Worm (Caenorhabditis elegans): Measurements from ENCODE around the gene faxc-1.

The faxc-1 gene

DNA sequence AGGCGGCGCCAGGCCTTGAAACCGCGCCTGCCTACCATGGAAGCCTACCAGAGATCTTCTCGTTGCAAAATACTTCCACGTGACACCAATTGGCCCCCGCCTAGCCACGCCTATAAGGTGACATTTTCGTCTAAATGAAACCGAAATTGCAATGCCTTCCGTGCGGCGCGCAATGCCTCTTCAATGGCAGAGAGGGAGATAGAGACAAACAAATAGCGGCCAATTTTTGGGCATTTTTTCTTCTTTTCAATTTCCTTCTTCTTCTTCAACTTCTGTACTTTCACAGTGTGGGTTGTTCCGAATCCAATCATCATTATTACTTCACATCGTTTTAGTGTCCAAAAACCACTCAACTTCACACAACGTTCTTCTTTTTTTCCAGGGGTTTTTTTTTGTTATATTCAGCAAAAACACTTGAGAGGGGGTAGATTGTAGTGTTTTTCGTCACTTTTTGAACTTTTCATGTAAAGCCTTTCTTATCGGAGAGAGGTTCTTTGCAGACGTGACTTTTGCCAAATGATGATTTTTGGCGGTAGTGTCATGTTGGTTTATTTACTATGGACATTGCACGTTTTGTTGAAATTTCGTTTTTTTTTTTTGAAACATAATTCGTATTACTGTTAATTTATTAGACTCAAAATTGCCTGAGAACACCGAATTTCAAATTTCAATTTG lies 2.7 kb upstream of the faxc-1 start:
- TF ChIP-seq flt-1 (GFP tag; IDR thresholded peaks at IDR 0.05) (no peak), sea-1 (GFP tag; conservative IDR thresholded peaks at IDR 0.05) (no peak), aly-1 (tag; optimal IDR thresholded peaks at IDR 0.05) (no peak), F13C5.2 (tag; optimal IDR thresholded peaks at IDR 0.05) (no peak), hnd-1 (tag; optimal IDR thresholded peaks at IDR 0.05) (no peak), ama-1 (optimal IDR thresholded peaks at IDR 0.05) (no peak), ceh-36 (tag; optimal IDR thresholded peaks at IDR 0.05) (no peak), ceh-13 (GFP tag; optimal IDR thresholded peaks at IDR 0.05) (no peak), hmg-4 (GFP tag; optimal IDR thresholded peaks at IDR 0.05) (no peak), pes-1 (GFP tag; IDR thresholded peaks at IDR 0.05) (no peak), scrt-1 (GFP tag; IDR thresholded peaks at IDR 0.05) (no peak), tbx-37 (GFP tag; conservative IDR thresholded peaks at IDR 0.05) (no peak)

DNA sequence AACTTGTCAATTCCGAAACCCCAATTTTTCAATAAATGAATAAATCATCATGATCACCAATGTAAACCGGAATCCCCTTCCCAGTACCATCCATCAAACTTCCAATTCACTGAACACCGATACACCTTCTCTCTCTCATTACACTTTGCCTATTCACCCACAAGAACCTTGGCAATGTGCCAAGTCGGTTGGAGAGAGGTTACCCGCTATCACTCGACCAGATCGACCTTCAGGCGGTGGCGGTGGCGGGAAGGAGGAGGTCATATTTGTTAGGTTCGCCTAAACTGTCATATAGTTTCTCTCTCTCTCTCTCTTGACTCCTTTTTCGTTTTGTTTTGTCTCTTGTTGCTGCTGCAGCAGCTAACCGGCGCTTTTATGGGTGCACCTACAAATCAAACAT lies 1.4 kb upstream of the faxc-1 start:
- TF ChIP-seq ceh-13 (GFP tag; optimal IDR thresholded peaks at IDR 0.05) = no peak
- peak; percentile 50 for TF ChIP-seq hmg-4 (GFP tag; optimal IDR thresholded peaks at IDR 0.05)
- TF ChIP-seq sea-1 (GFP tag; conservative IDR thresholded peaks at IDR 0.05) = 0 out of 2 replicates have a peak, but pooled peaks have one; percentile 13

DNA sequence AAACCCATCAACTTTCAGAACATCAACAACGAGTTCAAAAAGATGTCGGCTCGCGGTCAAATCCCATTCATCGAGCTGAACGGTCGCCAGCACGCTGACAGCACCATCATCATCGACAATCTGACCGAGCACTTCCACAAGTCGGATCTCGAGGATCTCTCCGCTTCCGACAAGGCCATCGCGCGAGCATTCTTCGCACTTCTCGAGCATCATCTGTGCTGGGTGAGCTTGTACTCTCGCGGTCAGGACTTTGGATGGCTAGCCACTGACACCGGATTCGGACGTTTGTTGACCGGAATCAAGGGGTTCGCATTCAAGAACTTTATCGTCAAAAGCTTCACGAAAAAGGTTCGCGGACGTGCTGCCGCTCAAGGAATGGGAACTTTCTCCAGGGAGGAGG lies 855 bp downstream of the faxc-1 start:
- TF ChIP-seq tra-4 (tag; optimal IDR thresholded peaks at IDR 0.05) = no peak
- no peak for TF ChIP-seq aly-1 (tag; optimal IDR thresholded peaks at IDR 0.05)
- TF ChIP-seq B0310.2 (tag; optimal IDR thresholded peaks at IDR 0.05) = no peak
- no peak for TF ChIP-seq ama-1 (optimal IDR thresholded peaks at IDR 0.05)
- TF ChIP-seq pes-1 (GFP tag; IDR thresholded peaks at IDR 0.05) = no peak
- no peak for TF ChIP-seq hmg-4 (GFP tag; optimal IDR thresholded peaks at IDR 0.05)
- no peak for TF ChIP-seq F13C5.2 (tag; optimal IDR thresholded peaks at IDR 0.05)
- no peak for TF ChIP-seq tbx-11 (GFP tag; IDR thresholded peaks at IDR 0.05)
- TF ChIP-seq scrt-1 (GFP tag; IDR thresholded peaks at IDR 0.05) = no peak
- TF ChIP-seq ets-7 (tag; optimal IDR thresholded peaks at IDR 0.05) = no peak

DNA sequence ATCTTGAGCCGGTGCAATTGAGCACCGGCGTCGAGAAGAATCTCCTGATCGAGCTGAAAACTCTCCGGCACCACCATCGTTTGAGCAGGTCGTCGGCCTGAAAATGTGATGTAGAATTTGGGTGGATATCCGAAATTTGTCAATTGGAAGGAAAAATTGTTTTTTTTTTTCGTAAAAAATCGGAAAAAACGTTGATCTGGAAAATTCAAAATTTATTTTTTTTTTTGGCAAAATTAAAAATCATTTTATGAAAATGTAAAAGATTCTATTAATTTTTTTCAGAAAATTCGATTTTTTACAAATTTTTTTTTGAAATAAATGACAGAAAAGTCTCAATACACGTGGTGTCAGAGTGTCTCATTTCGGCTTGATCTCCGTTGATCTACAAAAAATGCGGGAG lies 2.2 kb downstream of the faxc-1 start, which contains the start of gene tric-1B.1:
Gene tric-1B.1, minus strand, starts transcription at position 101 of the 400 bp plus-strand sequence.
- TF ChIP-seq flt-1 (GFP tag; IDR thresholded peaks at IDR 0.05) (no peak), tbx-11 (GFP tag; IDR thresholded peaks at IDR 0.05) (no peak), ama-1 (optimal IDR thresholded peaks at IDR 0.05) (no peak), tra-4 (tag; optimal IDR thresholded peaks at IDR 0.05) (no peak), ceh-36 (tag; optimal IDR thresholded peaks at IDR 0.05) (no peak), scrt-1 (GFP tag; IDR thresholded peaks at IDR 0.05) (no peak), aly-1 (tag; optimal IDR thresholded peaks at IDR 0.05) (no peak), ceh-13 (GFP tag; optimal IDR thresholded peaks at IDR 0.05) (no peak), tbx-37 (GFP tag; conservative IDR thresholded peaks at IDR 0.05) (no peak), sea-1 (GFP tag; conservative IDR thresholded peaks at IDR 0.05) (no peak), pes-1 (GFP tag; IDR thresholded peaks at IDR 0.05) (no peak), hmbx-1 (tag; optimal IDR thresholded peaks at IDR 0.05) (no peak), ets-7 (tag; optimal IDR thresholded peaks at IDR 0.05) (no peak), B0310.2 (tag; optimal IDR thresholded peaks at IDR 0.05) (no peak), hnd-1 (tag; optimal IDR thresholded peaks at IDR 0.05) (no peak), hmg-4 (GFP tag; optimal IDR thresholded peaks at IDR 0.05) (no peak)

DNA sequence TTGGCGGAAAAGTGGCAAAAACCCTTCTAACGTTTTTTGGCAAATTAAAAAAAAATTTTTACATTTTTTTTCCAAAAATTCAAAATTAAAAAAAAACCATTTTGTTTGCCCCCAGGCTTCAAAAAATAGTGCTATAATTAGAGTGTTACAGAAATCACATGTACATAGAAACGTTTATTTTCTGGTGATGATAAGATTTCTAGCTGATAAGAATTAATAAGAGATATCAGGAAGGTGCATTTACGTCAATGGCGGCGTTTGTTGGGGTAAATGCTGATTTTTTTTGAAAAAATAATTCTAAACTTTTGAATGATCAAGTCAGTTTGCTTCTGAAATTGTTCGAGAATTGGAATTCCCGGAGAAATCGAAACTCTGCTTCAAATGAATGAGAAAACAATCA lies 2.8 kb downstream of the faxc-1 start:
- TF ChIP-seq ceh-13 (GFP tag; optimal IDR thresholded peaks at IDR 0.05) = no peak
- TF ChIP-seq pes-1 (GFP tag; IDR thresholded peaks at IDR 0.05) = no peak
- TF ChIP-seq tbx-11 (GFP tag; IDR thresholded peaks at IDR 0.05) = no peak
- TF ChIP-seq ets-7 (tag; optimal IDR thresholded peaks at IDR 0.05) = no peak
- no peak for TF ChIP-seq sea-1 (GFP tag; conservative IDR thresholded peaks at IDR 0.05)
- no peak for TF ChIP-seq scrt-1 (GFP tag; IDR thresholded peaks at IDR 0.05)
- no peak for TF ChIP-seq hnd-1 (tag; optimal IDR thresholded peaks at IDR 0.05)
- no peak for TF ChIP-seq ama-1 (optimal IDR thresholded peaks at IDR 0.05)
- no peak for TF ChIP-seq B0310.2 (tag; optimal IDR thresholded peaks at IDR 0.05)
- no peak for TF ChIP-seq flt-1 (GFP tag; IDR thresholded peaks at IDR 0.05)
- no peak for TF ChIP-seq tbx-37 (GFP tag; conservative IDR thresholded peaks at IDR 0.05)
- TF ChIP-seq ceh-36 (tag; optimal IDR thresholded peaks at IDR 0.05) = no peak

DNA sequence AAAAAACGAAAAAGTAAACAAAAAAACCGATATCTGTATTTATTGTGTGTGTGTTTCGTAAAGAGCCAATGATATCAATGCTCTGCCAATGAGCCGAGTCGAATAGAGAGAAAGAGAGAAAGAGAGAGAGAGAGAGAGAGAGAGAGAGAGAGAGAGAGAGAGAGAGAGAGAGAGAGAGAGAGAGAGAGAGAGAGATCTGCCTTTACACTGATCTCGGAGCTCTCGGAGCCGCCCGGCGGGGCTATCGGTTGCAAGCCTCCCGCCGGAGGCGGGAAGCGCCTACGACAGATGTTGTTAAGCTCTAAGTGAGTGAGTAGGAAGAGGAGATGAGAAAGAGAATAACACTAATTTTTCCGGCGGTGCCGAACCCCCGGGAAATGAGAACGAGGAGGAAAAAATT lies 4.9 kb downstream of the faxc-1 start:
- TF ChIP-seq ceh-13 (GFP tag; optimal IDR thresholded peaks at IDR 0.05) (no peak), tbx-37 (GFP tag; conservative IDR thresholded peaks at IDR 0.05) (no peak), tra-4 (tag; optimal IDR thresholded peaks at IDR 0.05) (no peak), ama-1 (optimal IDR thresholded peaks at IDR 0.05) (no peak), ets-7 (tag; optimal IDR thresholded peaks at IDR 0.05) (no peak), flt-1 (GFP tag; IDR thresholded peaks at IDR 0.05) (no peak), pes-1 (GFP tag; IDR thresholded peaks at IDR 0.05) (no peak), tbx-11 (GFP tag; IDR thresholded peaks at IDR 0.05) (no peak), hmg-4 (GFP tag; optimal IDR thresholded peaks at IDR 0.05) (no peak), hmbx-1 (tag; optimal IDR thresholded peaks at IDR 0.05) (no peak), ceh-36 (tag; optimal IDR thresholded peaks at IDR 0.05) (no peak), hnd-1 (tag; optimal IDR thresholded peaks at IDR 0.05) (no peak), F13C5.2 (tag; optimal IDR thresholded peaks at IDR 0.05) (no peak), scrt-1 (GFP tag; IDR thresholded peaks at IDR 0.05) (no peak), B0310.2 (tag; optimal IDR thresholded peaks at IDR 0.05) (no peak), sea-1 (GFP tag; conservative IDR thresholded peaks at IDR 0.05) (no peak), aly-1 (tag; optimal IDR thresholded peaks at IDR 0.05) (no peak)

DNA sequence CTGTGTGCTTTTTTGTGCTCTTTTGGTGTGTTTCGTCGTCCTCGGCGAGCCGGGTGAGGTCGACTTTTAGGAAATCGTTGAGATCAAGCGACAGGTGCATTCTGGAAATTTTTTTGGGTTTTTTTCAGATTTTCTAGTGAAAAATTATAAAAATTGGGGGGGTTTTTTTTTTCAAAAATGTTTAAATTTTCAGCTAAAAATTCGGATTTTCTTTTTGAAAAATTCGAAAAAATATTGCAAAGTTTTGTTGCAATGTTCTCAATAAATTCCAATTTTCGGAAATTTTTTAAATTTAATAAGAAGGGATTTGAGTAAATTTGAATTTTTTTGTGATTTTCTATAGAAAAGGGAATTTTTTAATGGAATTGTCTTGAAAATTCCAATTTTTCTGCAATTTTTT lies 11.0 kb downstream of the faxc-1 start, which contains the start of gene Y57A10A.27:
Gene Y57A10A.27, minus strand, starts transcription at position 101 of the 400 bp plus-strand sequence.
- TF ChIP-seq hmbx-1 (tag; optimal IDR thresholded peaks at IDR 0.05) (no peak), B0310.2 (tag; optimal IDR thresholded peaks at IDR 0.05) (no peak)

DNA sequence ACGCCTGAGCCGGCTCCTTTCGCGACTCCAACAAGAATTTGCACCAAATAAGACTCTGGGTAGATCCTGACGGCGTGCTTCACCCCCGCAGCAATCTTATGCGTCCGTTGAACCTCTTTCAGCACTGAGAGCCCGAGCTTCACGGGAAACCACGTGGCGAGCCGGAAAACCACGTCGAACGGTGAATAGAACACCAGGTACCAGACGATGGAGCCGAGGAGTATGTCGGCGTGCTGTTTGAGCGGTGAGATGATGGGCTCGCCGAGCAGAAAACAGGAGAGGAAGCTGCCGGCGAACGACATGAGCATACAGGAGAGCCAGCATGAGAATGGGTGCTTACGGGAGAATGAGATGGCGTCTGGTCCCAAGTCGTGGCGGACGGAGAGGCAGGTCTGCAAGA lies 14.6 kb downstream of the faxc-1 start:
- TF ChIP-seq ama-1 (optimal IDR thresholded peaks at IDR 0.05) (no peak), hnd-1 (tag; optimal IDR thresholded peaks at IDR 0.05) (no peak), hmg-4 (GFP tag; optimal IDR thresholded peaks at IDR 0.05) (peak; percentile 9)
